Fruit fly (Drosophila melanogaster): ENCODE measurements around the gene Zip71B.

Gene Zip71B

DNA sequence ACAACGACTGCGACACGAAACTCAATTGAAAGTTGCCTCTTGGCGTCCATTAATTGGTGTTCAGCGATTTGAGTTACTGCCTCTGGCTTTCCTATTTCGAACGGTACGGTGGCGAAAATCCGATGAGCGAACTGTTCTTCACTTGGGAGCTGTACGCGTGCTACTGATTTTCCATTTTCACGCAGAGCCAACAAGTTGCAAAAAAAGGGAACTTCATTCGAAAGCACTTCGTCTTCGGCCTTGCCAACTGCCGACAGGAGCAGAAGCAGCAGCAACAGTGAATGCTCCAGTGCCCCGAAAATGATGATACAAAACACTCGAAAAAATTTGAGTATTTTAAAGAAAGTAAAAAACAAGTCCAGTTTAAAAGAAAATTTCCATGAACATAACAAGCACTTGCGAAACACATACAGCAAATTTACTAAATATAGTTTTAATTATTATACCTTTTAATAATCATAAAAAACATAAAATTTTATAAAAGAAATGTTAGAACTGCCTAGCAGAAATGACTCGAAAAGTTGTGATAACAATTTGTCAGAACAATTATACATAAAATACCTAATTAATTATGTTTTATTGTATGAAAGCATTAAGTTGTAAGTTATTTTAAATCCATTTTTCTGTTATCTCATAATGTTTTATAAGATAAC lies 42.1 kb downstream of the Zip71B start (continued):
- no peak for TF ChIP-seq CG4360 (GFP tag; IDR thresholded peaks at IDR 0.05)
- no peak for TF ChIP-seq Mad (GFP tag; optimal IDR thresholded peaks at IDR 0.05)
- TF ChIP-seq CG15479 (GFP tag; optimal IDR thresholded peaks at IDR 0.05) = no peak
- TF ChIP-seq CG3995 (GFP tag; optimal IDR thresholded peaks at IDR 0.05) = no peak
- no peak for TF ChIP-seq CG34422 (GFP tag; IDR thresholded peaks at IDR 0.05)
- peak; percentile 54 for TF ChIP-seq CG12391 (tag; optimal IDR thresholded peaks at IDR 0.05)
- TF ChIP-seq Xrp1 (GFP tag; IDR thresholded peaks at IDR 0.05) = no peak
- peak; percentile 19 for TF ChIP-seq CG13775 (GFP tag; optimal IDR thresholded peaks at IDR 0.05)
- peak; percentile 45 for TF ChIP-seq CG10209 (GFP tag; optimal IDR thresholded peaks at IDR 0.05)
- no peak for TF ChIP-seq CG18011 (GFP tag; optimal IDR thresholded peaks at IDR 0.05)
- TF ChIP-seq CG8924 (tag; optimal IDR thresholded peaks at IDR 0.05) = peak; percentile 57
- TF ChIP-seq Scr (GFP tag; IDR thresholded peaks at IDR 0.05; ENCODE audit: partially characterized antibody) = no peak
- TF ChIP-seq Pdp1 (GFP tag; optimal IDR thresholded peaks at IDR 0.05) = no peak
- TF ChIP-seq CG6854 (GFP tag; optimal IDR thresholded peaks at IDR 0.05) = peak; percentile 45
- no peak for TF ChIP-seq Mes4 (GFP tag; optimal IDR thresholded peaks at IDR 0.05)
- TF ChIP-seq Doc3 (GFP tag; IDR thresholded peaks at IDR 0.05; ENCODE audit: partially characterized antibody) = no peak
- TF ChIP-seq wek (GFP tag; optimal IDR thresholded peaks at IDR 0.05) = no peak
- TF ChIP-seq CG10979 (tag; optimal IDR thresholded peaks at IDR 0.05) = no peak
- no peak for TF ChIP-seq MESR4 (GFP tag; optimal IDR thresholded peaks at IDR 0.05)
- TF ChIP-seq CG10959 (GFP tag; IDR thresholded peaks at IDR 0.05) = no peak
- no peak for TF ChIP-seq Sry-β (GFP tag; optimal IDR thresholded peaks at IDR 0.05)
- no peak for TF ChIP-seq CG1024 (GFP tag; IDR thresholded peaks at IDR 0.05)
- no peak for TF ChIP-seq MTF-1 (GFP tag; optimal IDR thresholded peaks at IDR 0.05; ENCODE audit: borderline replicate concordance)
- TF ChIP-seq NC2α (GFP tag; optimal IDR thresholded peaks at IDR 0.05) = no peak
- TF ChIP-seq zen (tag; optimal IDR thresholded peaks at IDR 0.05) = no peak
- TF ChIP-seq zf30C (GFP tag; optimal IDR thresholded peaks at IDR 0.05) = peak; percentile 46
- no peak for TF ChIP-seq Doc2 (GFP tag; IDR thresholded peaks at IDR 0.05)
- no peak for TF ChIP-seq CG1792 (GFP tag; optimal IDR thresholded peaks at IDR 0.05)
- TF ChIP-seq vvl (GFP tag; IDR thresholded peaks at IDR 0.05) = no peak
- TF ChIP-seq CG14667 (GFP tag; IDR thresholded peaks at IDR 0.05) = no peak
- TF ChIP-seq CG7372 (GFP tag; IDR thresholded peaks at IDR 0.05) = no peak
- TF ChIP-seq D (optimal IDR thresholded peaks at IDR 0.05) = no peak
- peak; percentile 30 for TF ChIP-seq D (GFP tag; optimal IDR thresholded peaks at IDR 0.05)
- TF ChIP-seq CG6272 (GFP tag; IDR thresholded peaks at IDR 0.05) = no peak
- TF ChIP-seq lola (GFP tag; optimal IDR thresholded peaks at IDR 0.05) = no peak
- peak; percentile 67 for TF ChIP-seq Fer1 (GFP tag; optimal IDR thresholded peaks at IDR 0.05)
- TF ChIP-seq CG17802 (tag; optimal IDR thresholded peaks at IDR 0.05) = no peak
- TF ChIP-seq crc (GFP tag; optimal IDR thresholded peaks at IDR 0.05) = no peak
- TF ChIP-seq CG7839 (tag; optimal IDR thresholded peaks at IDR 0.05) = peak; percentile 64
- peak; percentile 83 for TF ChIP-seq CG2678 (tag; optimal IDR thresholded peaks at IDR 0.05)
- TF ChIP-seq Stat92E (GFP tag; optimal IDR thresholded peaks at IDR 0.05) = no peak
- peak; percentile 84 for TF ChIP-seq scrt (GFP tag; optimal IDR thresholded peaks at IDR 0.05)
- no peak for TF ChIP-seq Camta (GFP tag; optimal IDR thresholded peaks at IDR 0.05)
- TF ChIP-seq salm (tag; optimal IDR thresholded peaks at IDR 0.05) = no peak
- no peak for TF ChIP-seq Spps (tag; optimal IDR thresholded peaks at IDR 0.05)
- TF ChIP-seq pan (optimal IDR thresholded peaks at IDR 0.05) = no peak
- TF ChIP-seq pan (GFP tag; optimal IDR thresholded peaks at IDR 0.05 in 1 of 2, IDR thresholded peaks at IDR 0.05 in 1 of 2) = no peak
- no peak for TF ChIP-seq CG1233 (GFP tag; optimal IDR thresholded peaks at IDR 0.05)
- TF ChIP-seq Rx (GFP tag; IDR thresholded peaks at IDR 0.05) = no peak
- no peak for TF ChIP-seq repo (GFP tag; optimal IDR thresholded peaks at IDR 0.05)
